Worm (Caenorhabditis elegans): ENCODE results near the gene C11G10.1.

ce11 chrX:15163118-15163517 lies 4.6 kb upstream of the C11G10.1 start:
- TF ChIP-seq daf-12 (tag; optimal IDR thresholded peaks at IDR 0.05) (no peak), lin-39 (tag; optimal IDR thresholded peaks at IDR 0.05) (no peak), ztf-11 (tag; optimal IDR thresholded peaks at IDR 0.05) (no peak), nhr-11 (tag; optimal IDR thresholded peaks at IDR 0.05) (no peak), snpc-4 (tag; optimal IDR thresholded peaks at IDR 0.05) (no peak), jun-1 (tag; optimal IDR thresholded peaks at IDR 0.05) (no peak), fkh-10 (GFP tag; optimal IDR thresholded peaks at IDR 0.05) (no peak), dpl-1 (GFP tag; optimal IDR thresholded peaks at IDR 0.05) (no peak), nhr-237 (tag; optimal IDR thresholded peaks at IDR 0.05) (no peak), pqm-1 (tag; optimal IDR thresholded peaks at IDR 0.05) (no peak), saeg-2 (GFP tag; IDR thresholded peaks at IDR 0.05) (no peak)
